Worm (Caenorhabditis elegans) whole organism, L2 larva: Measurements from ENCODE around the gene T20B12.5.

ENCODE experiments used
- ZK546.5 ChIP-seq: sonication (generic microtip); optimal IDR thresholded peaks from 2 replicates; lab custom pipeline; 2017; ENCODE audit warnings: missing biosample characterization, missing genetic modification characterization
- crh-2 ChIP-seq: sonication (generic microtip); optimal IDR thresholded peaks from 2 replicates; lab custom pipeline; 2017; ENCODE audit warnings: missing biosample characterization, missing genetic modification characterization
- fos-1 ChIP-seq: fragments of 150-350 bp; optimal IDR thresholded peaks from 2 replicates; lab custom pipeline; 2014; ENCODE audit warnings: missing biosample characterization, missing genetic modification characterization
- mdl-1 ChIP-seq, 2 experiments: fragments of 150-350 bp in 1 of 2; sonication (generic microtip) in 1 of 2; optimal IDR thresholded peaks; 2 replicates each; lab custom pipeline; 2017; ENCODE audit warnings: missing biosample characterization in 2 of 2, missing genetic modification characterization in 2 of 2
- nhr-129 ChIP-seq: fragments of 150-350 bp; optimal IDR thresholded peaks from 2 replicates; lab custom pipeline; 2014; ENCODE audit warnings: missing biosample characterization, missing genetic modification characterization
- nhr-6 ChIP-seq: fragments of 150-350 bp; optimal IDR thresholded peaks from 2 replicates; lab custom pipeline; 2014; ENCODE audit warnings: missing biosample characterization, missing genetic modification characterization
- nhr-77 ChIP-seq: fragments of 150-350 bp; optimal IDR thresholded peaks from 2 replicates; lab custom pipeline; 2014; ENCODE audit warnings: missing biosample characterization, missing genetic modification characterization
- sma-9 ChIP-seq, 2 experiments: fragments of 150-350 bp in 1 of 2; sonication (generic microtip) in 1 of 2; optimal IDR thresholded peaks; 2 replicates each; lab custom pipeline; 2014 to 2016; ENCODE audit warnings: missing genetic modification characterization in 2 of 2, mild to moderate bottlenecking in 1 of 2, missing biosample characterization in 1 of 2, missing compliant biosample characterization in 1 of 2, missing genetic modification reagents in 1 of 2, moderate library complexity in 1 of 2
- snpc-4 ChIP-seq: fragments of 150-350 bp; optimal IDR thresholded peaks from 2 replicates; lab custom pipeline; 2014; ENCODE audit warnings: missing biosample characterization, missing genetic modification characterization
- ztf-1 ChIP-seq: fragments of 200-800 bp; sonication (Bioruptor generic); conservative IDR thresholded peaks from 2 replicates; pipeline ENCODE4 v1.3.6; 2022; ENCODE audit warnings: missing genetic modification characterization, missing compliant biosample characterization

The T20B12.5 gene

DNA sequence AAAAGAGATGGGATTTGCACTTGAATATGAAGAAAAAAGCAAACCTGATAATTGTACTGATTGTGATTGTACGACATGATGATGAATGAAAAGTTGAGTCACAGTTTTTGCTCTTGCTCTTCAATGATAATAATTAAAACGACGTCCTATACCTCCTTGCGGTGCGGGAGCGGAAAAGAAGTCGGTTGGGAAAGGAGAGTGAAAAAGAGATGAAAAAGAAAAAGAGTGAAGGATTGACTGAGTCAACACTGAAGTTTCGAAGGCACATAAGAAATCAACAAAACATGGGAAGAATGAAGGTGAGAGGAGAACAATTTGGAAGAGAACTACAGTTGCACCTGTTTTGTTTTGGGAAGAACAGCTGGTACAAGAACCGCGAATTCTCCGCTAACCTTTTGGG lies 47.5 kb downstream of the T20B12.5 start, which contains the start of gene F56C9.8:
TSS of gene F56C9.8 (minus strand) at position 120 of the 400 bp plus-strand sequence.
- TF ChIP-seq ZK546.5: no peak
- no peak for TF ChIP-seq mdl-1 (tag; optimal IDR thresholded peaks at IDR 0.05; lab: Kevin White, UChicago)
- peak; percentile 9 for TF ChIP-seq nhr-129 (tag; lab: Kevin White, UChicago)
- no peak for TF ChIP-seq snpc-4 (tag; lab: Kevin White, UChicago)
- TF ChIP-seq fos-1 (tag; lab: Kevin White, UChicago): peak; percentile 70
- no peak for TF ChIP-seq sma-9 (GFP tag; optimal IDR thresholded peaks at IDR 0.05; lab: Kevin White, UChicago)
- TF ChIP-seq sma-9 (tag; optimal IDR thresholded peaks at IDR 0.05; lab: Kevin White, UChicago): no peak
- no peak for TF ChIP-seq ztf-1 (GFP tag; lab: Robert Waterston, UW)
- TF ChIP-seq nhr-77 (tag; lab: Kevin White, UChicago): no peak

ce11 chrIII:7317354-7317753 lies 49.6 kb downstream of the T20B12.5 start:
- peak; percentile 38 for TF ChIP-seq fos-1 (tag; lab: Kevin White, UChicago)
- TF ChIP-seq crh-2 (tag; lab: Kevin White, UChicago): peak; percentile 18
- TF ChIP-seq nhr-6 (tag; lab: Kevin White, UChicago): no peak
